Worm (Caenorhabditis elegans): ENCODE results near the gene wee-1.1.

ce11 chrII:9556582-9556981 lies 26.8 kb downstream of the wee-1.1 start:
- TF ChIP-seq ama-1 (optimal IDR thresholded peaks at IDR 0.05) (no peak), ama-1 (GFP tag; optimal IDR thresholded peaks at IDR 0.05) (no peak), gei-17 (GFP tag; optimal IDR thresholded peaks at IDR 0.05) (no peak), pha-4 (tag; optimal IDR thresholded peaks at IDR 0.05) (no peak), Y67H2A.10 (GFP tag; conservative IDR thresholded peaks at IDR 0.05) (no peak), unc-62 (GFP tag; optimal IDR thresholded peaks at IDR 0.05) (no peak), rec-8 (tag; optimal IDR thresholded peaks at IDR 0.05) (no peak), F52B5.7 (tag; optimal IDR thresholded peaks at IDR 0.05) (no peak), F22D6.2 (tag; optimal IDR thresholded peaks at IDR 0.05) (no peak), ztf-25 (GFP tag; IDR thresholded peaks at IDR 0.05) (no peak)
